Fruit fly (Drosophila melanogaster) Kc167 (cell line): Measurements from ENCODE around the gene Nmdmc.

Experiments
- Myc ChIP-seq: fragments of >200 bp; optimal IDR thresholded peaks from 2 replicates; lab custom pipeline; 2017; ENCODE audit warnings: missing external identifiers
- h ChIP-seq: fragments of >200 bp; optimal IDR thresholded peaks from 3 replicates; lab custom pipeline; 2018; ENCODE audit warnings: missing external identifiers
- insv ChIP-seq: fragments of >200 bp; optimal IDR thresholded peaks from 3 replicates; lab custom pipeline; 2018; ENCODE audit warnings: missing external identifiers
- psq ChIP-seq: fragments of >200 bp; optimal IDR thresholded peaks from 2 replicates; lab custom pipeline; 2017; ENCODE audit warnings: missing external identifiers
- ttk ChIP-seq: sonication (Bioruptor generic); optimal IDR thresholded peaks from 2 replicates; lab custom pipeline; 2017; ENCODE audit warnings: missing external identifiers

DNA sequence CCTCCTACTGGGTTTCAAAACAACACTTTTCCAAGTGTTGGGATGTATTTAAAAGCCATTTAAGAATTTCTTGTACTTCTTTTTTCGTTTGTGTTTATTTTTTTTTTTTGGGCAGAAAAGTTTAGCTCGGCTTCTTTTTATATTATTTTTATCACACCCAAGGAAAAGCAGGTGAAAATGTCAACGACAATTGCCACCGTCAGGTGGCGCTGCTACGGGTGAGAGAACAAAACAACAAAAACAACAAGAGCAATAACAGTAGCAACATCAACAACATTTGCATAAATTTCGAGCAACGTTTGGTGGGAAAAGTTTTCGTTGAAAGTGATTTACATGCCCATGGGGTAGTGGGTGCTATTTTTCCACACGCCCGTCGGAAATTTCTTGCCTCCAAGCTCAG is 39.9 kb upstream of the Nmdmc start:
- TF ChIP-seq h (lab: Kevin White, UChicago) (no peak), psq (lab: Kevin White, UChicago) (no peak), Myc (lab: Kevin White, UChicago) (no peak), ttk (lab: Kevin White, UChicago) (no peak), insv (lab: Kevin White, UChicago) (no peak)
